Worm (Caenorhabditis elegans): Measurements from ENCODE around the gene npr-38.
A peak's percentile ranks its signal among the peaks of the same experiment; 100 is the strongest.

The npr-38 gene

DNA sequence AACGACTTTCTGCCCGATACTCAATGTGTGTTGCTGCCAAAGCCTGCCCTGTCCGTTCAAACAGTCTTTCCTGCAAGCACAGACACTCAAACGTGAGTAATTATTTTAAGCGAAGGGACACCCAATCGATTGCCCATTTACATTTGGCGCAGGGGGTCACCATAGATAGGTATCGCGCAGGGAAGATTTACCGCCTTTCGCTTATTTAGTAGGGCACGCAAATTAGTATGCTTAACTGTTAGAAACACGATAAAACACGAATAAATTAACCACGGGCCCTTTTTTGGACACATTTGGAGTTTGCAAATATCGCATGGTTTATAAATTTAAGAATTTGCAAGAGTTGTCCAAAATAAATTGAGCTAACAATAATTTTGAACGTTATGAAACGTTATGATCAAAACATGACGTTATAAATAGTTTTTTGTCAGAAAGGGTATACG, 15.1 kb upstream of the npr-38 start (continued):
- TF ChIP-seq elt-2 (tag; optimal IDR thresholded peaks at IDR 0.05) = peak; percentile 80
- TF ChIP-seq Y22D7AL.16 (tag; optimal IDR thresholded peaks at IDR 0.05) = no peak
- TF ChIP-seq ref-2 (tag; optimal IDR thresholded peaks at IDR 0.05) = peak; percentile 97
- TF ChIP-seq nhr-11 (tag; optimal IDR thresholded peaks at IDR 0.05) = peak; percentile 74
- peak; percentile 91 for TF ChIP-seq pqm-1 (tag; optimal IDR thresholded peaks at IDR 0.05)
- peak; percentile 68 for TF ChIP-seq T23F11.4 (GFP tag; optimal IDR thresholded peaks at IDR 0.05)
- TF ChIP-seq che-1 (tag; optimal IDR thresholded peaks at IDR 0.05) = no peak
- peak; percentile 27 for TF ChIP-seq unc-55 (GFP tag; optimal IDR thresholded peaks at IDR 0.05)
- peak; percentile 96 for TF ChIP-seq tbx-2 (tag; optimal IDR thresholded peaks at IDR 0.05)
- peak; percentile 51 for TF ChIP-seq lim-6 (tag; optimal IDR thresholded peaks at IDR 0.05)
- TF ChIP-seq ceh-30 (tag; optimal IDR thresholded peaks at IDR 0.05) = peak; percentile 94
- peak; percentile 70 for TF ChIP-seq tbx-7 (tag; optimal IDR thresholded peaks at IDR 0.05)
- 0 out of 2 replicates have a peak, but pooled peaks have one; percentile 27 for TF ChIP-seq unc-3 (GFP tag; conservative IDR thresholded peaks at IDR 0.05)
- TF ChIP-seq unc-3 (tag; optimal IDR thresholded peaks at IDR 0.05) = peak; percentile 76
- TF ChIP-seq K09A11.1 (tag; optimal IDR thresholded peaks at IDR 0.05; ENCODE audit: insufficient read depth) = peak; percentile 92
- peak; percentile 30 for TF ChIP-seq npax-4 (tag; optimal IDR thresholded peaks at IDR 0.05)
- peak; percentile 93 for TF ChIP-seq pax-1 (tag; optimal IDR thresholded peaks at IDR 0.05)
- TF ChIP-seq dve-1 (tag; optimal IDR thresholded peaks at IDR 0.05) = peak; percentile 98
- peak; percentile 37 for TF ChIP-seq hlh-13 (GFP tag; optimal IDR thresholded peaks at IDR 0.05)
- TF ChIP-seq ceh-45 (GFP tag; IDR thresholded peaks at IDR 0.05) = peak; percentile 63; the same call in 1 of the 2 replicates
- peak; percentile 78 for TF ChIP-seq hlh-30 (tag; optimal IDR thresholded peaks at IDR 0.05; ENCODE audit: insufficient read depth)
- TF ChIP-seq sox-4 (tag; optimal IDR thresholded peaks at IDR 0.05) = peak; percentile 69
- peak; percentile 53 for TF ChIP-seq lin-11 (tag; optimal IDR thresholded peaks at IDR 0.05)
- peak; percentile 96 for TF ChIP-seq rnt-1 (tag; optimal IDR thresholded peaks at IDR 0.05)
- peak; percentile 67 for TF ChIP-seq mec-3 (tag; optimal IDR thresholded peaks at IDR 0.05; ENCODE audit: borderline replicate concordance)
- TF ChIP-seq odd-2 (tag; optimal IDR thresholded peaks at IDR 0.05) = peak; percentile 8
- TF ChIP-seq sdc-2 (tag; optimal IDR thresholded peaks at IDR 0.05) = peak; percentile 100
- TF ChIP-seq unc-86 (tag; optimal IDR thresholded peaks at IDR 0.05) = peak; percentile 89
- no peak for TF ChIP-seq zip-5 (tag; optimal IDR thresholded peaks at IDR 0.05)
- TF ChIP-seq pat-9 (tag; optimal IDR thresholded peaks at IDR 0.05) = peak; percentile 75
- TF ChIP-seq K02D7.2 (tag; optimal IDR thresholded peaks at IDR 0.05) = no peak
- peak; percentile 72 for TF ChIP-seq ttx-3 (tag; optimal IDR thresholded peaks at IDR 0.05)
- TF ChIP-seq elt-4 (tag; optimal IDR thresholded peaks at IDR 0.05) = no peak
- no peak for TF ChIP-seq ceh-9 (tag; optimal IDR thresholded peaks at IDR 0.05)
- peak; percentile 98 for TF ChIP-seq nfya-1 (tag; optimal IDR thresholded peaks at IDR 0.05)
- TF ChIP-seq fkh-10 (GFP tag; optimal IDR thresholded peaks at IDR 0.05) = peak; percentile 87

DNA sequence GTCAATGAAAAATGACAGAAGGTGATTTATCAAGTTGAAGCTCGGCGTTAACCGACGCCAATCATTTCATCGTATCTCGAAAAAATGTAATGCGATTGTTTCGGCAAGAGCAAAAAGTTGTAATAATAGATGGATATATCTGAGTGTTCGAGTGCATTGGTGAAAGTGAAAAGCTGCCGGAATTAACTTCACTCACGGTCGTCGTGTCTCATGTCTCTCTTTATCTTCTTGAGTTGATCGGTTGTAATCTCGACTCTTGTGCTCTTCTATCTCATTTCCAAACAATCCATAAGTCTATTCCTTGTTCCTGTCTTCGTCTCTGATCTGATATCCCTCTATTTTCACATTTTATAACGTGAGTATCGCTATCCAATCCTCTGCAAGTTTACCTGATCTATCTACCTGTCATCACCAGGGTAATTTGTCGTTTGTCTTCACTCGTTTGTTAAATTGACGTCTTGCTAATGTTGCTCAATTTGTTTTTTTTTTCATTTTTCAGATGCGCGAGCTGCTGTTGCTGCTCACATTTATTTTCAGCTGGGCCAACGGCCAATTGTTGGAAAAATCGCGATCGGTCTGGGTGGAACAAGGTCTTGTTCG, 11.8 kb upstream of the npr-38 start, which contains the start of gene cest-16:
TSS of gene cest-16 (plus strand) at position 302 of the 600 bp plus-strand sequence.
- TF ChIP-seq unc-55 (GFP tag; optimal IDR thresholded peaks at IDR 0.05) (peak; percentile 54), nhr-11 (tag; optimal IDR thresholded peaks at IDR 0.05) (no peak)

ce11 chrX:6318803-6319202, 7.3 kb downstream of the npr-38 start:
- TF ChIP-seq npax-4 (tag; optimal IDR thresholded peaks at IDR 0.05) (no peak), ttx-3 (tag; optimal IDR thresholded peaks at IDR 0.05) (no peak), ceh-2 (tag; optimal IDR thresholded peaks at IDR 0.05) (no peak)

DNA sequence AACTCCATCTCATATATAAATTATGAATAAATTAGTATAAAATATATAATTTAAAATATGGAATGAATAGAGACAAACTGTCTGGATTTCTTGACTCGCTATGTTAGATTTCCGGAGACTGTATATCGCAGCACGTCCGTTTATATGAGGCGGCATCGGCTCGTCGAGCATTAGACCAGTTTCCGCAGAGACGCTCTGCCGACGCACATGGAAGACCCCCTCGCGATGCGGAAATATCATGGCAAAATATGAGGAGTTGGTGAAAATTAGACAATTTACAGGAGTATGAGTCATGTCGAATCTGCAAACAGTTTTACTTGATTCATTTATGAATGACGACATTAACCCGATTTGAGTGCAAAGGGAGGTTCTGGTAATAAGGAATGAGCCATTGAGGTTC, 8.1 kb downstream of the npr-38 start, which contains the start of gene chtb-3:
TSS of gene chtb-3 (minus strand) at position 101 of the 400 bp plus-strand sequence.
- TF ChIP-seq ceh-2 (tag; optimal IDR thresholded peaks at IDR 0.05) (no peak), ceh-48 (tag; optimal IDR thresholded peaks at IDR 0.05) (no peak), ttx-3 (tag; optimal IDR thresholded peaks at IDR 0.05) (no peak), ceh-18 (tag; optimal IDR thresholded peaks at IDR 0.05) (no peak), fax-1 (tag; optimal IDR thresholded peaks at IDR 0.05) (no peak), unc-42 (tag; optimal IDR thresholded peaks at IDR 0.05) (no peak), pha-4 (tag; optimal IDR thresholded peaks at IDR 0.05) (no peak), ref-2 (tag; optimal IDR thresholded peaks at IDR 0.05) (no peak), hlh-13 (GFP tag; optimal IDR thresholded peaks at IDR 0.05) (no peak), odd-2 (tag; optimal IDR thresholded peaks at IDR 0.05) (no peak)
